Worm (Caenorhabditis elegans): Measurements from ENCODE around the gene T14B4.1.

ce11 chrII:6764734-6765133, 28.0 kb downstream of the T14B4.1 start, which contains the start of gene nlp-50:
- TF ChIP-seq ama-1 (optimal IDR thresholded peaks at IDR 0.05): no peak
- TF ChIP-seq C34F6.9 (tag; optimal IDR thresholded peaks at IDR 0.05): no peak
- no peak for TF ChIP-seq nhr-77 (tag; optimal IDR thresholded peaks at IDR 0.05)
- TF ChIP-seq R02D3.7 (tag; optimal IDR thresholded peaks at IDR 0.05): no peak
- TF ChIP-seq elt-3 (tag; optimal IDR thresholded peaks at IDR 0.05): no peak
- TF ChIP-seq unc-62 (GFP tag; optimal IDR thresholded peaks at IDR 0.05): no peak
- no peak for TF ChIP-seq aly-2 (tag; optimal IDR thresholded peaks at IDR 0.05)
- TF ChIP-seq nhr-11 (tag; optimal IDR thresholded peaks at IDR 0.05): no peak
- no peak for TF ChIP-seq unc-39 (tag; optimal IDR thresholded peaks at IDR 0.05)
- TF ChIP-seq ceh-16 (tag; optimal IDR thresholded peaks at IDR 0.05): no peak
- TF ChIP-seq mab-5 (tag; optimal IDR thresholded peaks at IDR 0.05): no peak
- TF ChIP-seq lsy-2 (tag; optimal IDR thresholded peaks at IDR 0.05): no peak
- no peak for TF ChIP-seq egl-27 (tag; optimal IDR thresholded peaks at IDR 0.05)
